Worm (Caenorhabditis elegans): Measurements from ENCODE around the gene dnj-2.

dnj-2 gene

DNA sequence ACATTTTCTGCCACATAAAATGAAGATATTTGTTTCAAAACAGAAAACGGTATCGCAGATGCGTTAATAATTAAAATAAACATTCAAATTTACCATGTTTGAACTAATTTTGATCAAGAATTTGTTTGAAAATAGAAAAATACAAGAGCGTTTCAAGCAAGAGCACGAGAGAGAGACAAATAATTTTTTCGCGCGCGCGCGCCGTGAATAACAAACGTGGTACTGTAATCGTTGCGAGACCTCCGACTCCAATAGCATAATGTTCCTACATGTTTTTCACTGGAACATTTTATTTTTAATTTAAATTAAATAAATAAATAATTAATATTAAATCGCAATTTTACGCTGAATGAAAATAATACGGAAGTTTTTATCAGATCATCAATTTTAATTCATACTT lies 23.2 kb upstream of the dnj-2 start, which contains the start of gene F54E12.2:
F54E12.2 (minus strand) TSS at position 164 of the 400 bp plus-strand sequence.
- peak; percentile 88 for TF ChIP-seq snpc-1.3 (tag; optimal IDR thresholded peaks at IDR 0.05; ENCODE audit: insufficient read depth)
- TF ChIP-seq ztf-6 (GFP tag; IDR thresholded peaks at IDR 0.05), result no peak
- peak; percentile 91 for TF ChIP-seq madf-3 (GFP tag; IDR thresholded peaks at IDR 0.05)
- no peak for TF ChIP-seq K11D2.4 (GFP tag; IDR thresholded peaks at IDR 0.05)
- peak; percentile 82 for TF ChIP-seq lin-54 (GFP tag; optimal IDR thresholded peaks at IDR 0.05)
- TF ChIP-seq aptf-2 (GFP tag; conservative IDR thresholded peaks at IDR 0.05), result 0 out of 2 replicates have a peak, but pooled peaks have one; percentile 48
- no peak for TF ChIP-seq ZK185.1 (tag; optimal IDR thresholded peaks at IDR 0.05; ENCODE audit: poor library complexity, severe bottlenecking)
- no peak for TF ChIP-seq mel-28 (tag; optimal IDR thresholded peaks at IDR 0.05; ENCODE audit: borderline replicate concordance)
- no peak for TF ChIP-seq hlh-12 (tag; optimal IDR thresholded peaks at IDR 0.05)
- peak; percentile 45; the same call in 1 of the 2 replicates for TF ChIP-seq Y53F4B.3 (GFP tag; IDR thresholded peaks at IDR 0.05)
- no peak for TF ChIP-seq hmg-20 (GFP tag; IDR thresholded peaks at IDR 0.05)
- TF ChIP-seq sea-2 (GFP tag; IDR thresholded peaks at IDR 0.05), result no peak
- no peak for TF ChIP-seq F10E7.11 (tag; optimal IDR thresholded peaks at IDR 0.05)
- no peak for TF ChIP-seq F57C9.4 (tag; optimal IDR thresholded peaks at IDR 0.05)
- no peak for TF ChIP-seq nhr-80 (tag; optimal IDR thresholded peaks at IDR 0.05)
- TF ChIP-seq ceh-79 (tag; optimal IDR thresholded peaks at IDR 0.05), result no peak
- TF ChIP-seq aptf-3 (GFP tag; IDR thresholded peaks at IDR 0.05), result no peak
- TF ChIP-seq lin-40 (tag; optimal IDR thresholded peaks at IDR 0.05), result no peak
- no peak for TF ChIP-seq him-1 (tag; optimal IDR thresholded peaks at IDR 0.05)
- no peak for TF ChIP-seq gei-17 (GFP tag; optimal IDR thresholded peaks at IDR 0.05)
- TF ChIP-seq B0035.1 (tag; optimal IDR thresholded peaks at IDR 0.05), result no peak
- TF ChIP-seq pha-4 (tag; optimal IDR thresholded peaks at IDR 0.05), result no peak
- no peak for TF ChIP-seq repo-1 (tag; optimal IDR thresholded peaks at IDR 0.05)
- TF ChIP-seq egrh-3 (GFP tag; IDR thresholded peaks at IDR 0.05), result no peak
- no peak for TF ChIP-seq C06A6.2 (GFP tag; conservative IDR thresholded peaks at IDR 0.05)
- TF ChIP-seq rpc-1 (optimal IDR thresholded peaks at IDR 0.05), result no peak
- TF ChIP-seq rpc-1 (tag; optimal IDR thresholded peaks at IDR 0.05), result no peak
- TF ChIP-seq T07F8.4 (tag; optimal IDR thresholded peaks at IDR 0.05), result no peak
- no peak for TF ChIP-seq B0336.3 (GFP tag; IDR thresholded peaks at IDR 0.05)
- no peak for TF ChIP-seq ama-1 (optimal IDR thresholded peaks at IDR 0.05)
- TF ChIP-seq ama-1 (GFP tag; optimal IDR thresholded peaks at IDR 0.05), result no peak
- TF ChIP-seq xnd-1 (tag; optimal IDR thresholded peaks at IDR 0.05), result peak; percentile 95
- no peak for TF ChIP-seq Y56A3A.18 (GFP tag; IDR thresholded peaks at IDR 0.05)
- TF ChIP-seq tbp1 (GFP tag; optimal IDR thresholded peaks at IDR 0.05), result peak; percentile 68
- TF ChIP-seq ets-4 (GFP tag; optimal IDR thresholded peaks at IDR 0.05), result no peak
- no peak for TF ChIP-seq ccch-3 (GFP tag; optimal IDR thresholded peaks at IDR 0.05)
- TF ChIP-seq ztf-28 (GFP tag; IDR thresholded peaks at IDR 0.05), result peak; percentile 82; the same call in 1 of the 2 replicates
- TF ChIP-seq dox-1 (GFP tag; IDR thresholded peaks at IDR 0.05), result peak; percentile 89
- no peak for TF ChIP-seq chd-7 (tag; optimal IDR thresholded peaks at IDR 0.05)
- TF ChIP-seq akir-1 (GFP tag; optimal IDR thresholded peaks at IDR 0.05), result no peak
- no peak for TF ChIP-seq nfyb-1 (GFP tag; IDR thresholded peaks at IDR 0.05)
- TF ChIP-seq B0261.1 (tag; optimal IDR thresholded peaks at IDR 0.05), result no peak
- TF ChIP-seq attf-5 (GFP tag; optimal IDR thresholded peaks at IDR 0.05), result no peak
- TF ChIP-seq F39B2.1 (GFP tag; IDR thresholded peaks at IDR 0.05), result peak; percentile 88; the same call in 1 of the 2 replicates
- TF ChIP-seq ztf-18 (tag; optimal IDR thresholded peaks at IDR 0.05), result no peak
- no peak for TF ChIP-seq ztf-22 (GFP tag; optimal IDR thresholded peaks at IDR 0.05)
- peak; percentile 90 for TF ChIP-seq unc-130 (GFP tag; optimal IDR thresholded peaks at IDR 0.05)
- TF ChIP-seq D2030.7 (GFP tag; IDR thresholded peaks at IDR 0.05), result peak; percentile 98
- no peak for TF ChIP-seq F52B5.7 (tag; optimal IDR thresholded peaks at IDR 0.05)
- no peak for TF ChIP-seq lag-1 (GFP tag; IDR thresholded peaks at IDR 0.05)
- peak; percentile 45; the same call in 1 of the 2 replicates for TF ChIP-seq ceh-100 (GFP tag; IDR thresholded peaks at IDR 0.05)
